Fruit fly (Drosophila melanogaster) whole organism, embryonic: ENCODE measurements around the gene solo.
A peak's percentile ranks its signal among the peaks of the same experiment; 100 is the strongest.

Source experiments
- Awh ChIP-seq: fragments of 200-800 bp; sonication (Bioruptor generic); IDR thresholded peaks from 2 replicates; pipeline ENCODE4, ENCODE4 v1.3.6; 2022; ENCODE audit warnings: missing biosample characterization, missing genetic modification characterization
- CG10147 ChIP-seq: fragments of 200-800 bp; sonication (Bioruptor generic); optimal IDR thresholded peaks from 2 replicates; lab custom pipeline; 2019; ENCODE audit warnings: missing biosample characterization, mild to moderate bottlenecking, missing genetic modification characterization, moderate library complexity
- CG10431 ChIP-seq: fragments of 200-800 bp; sonication (Bioruptor generic); optimal IDR thresholded peaks from 3 replicates; lab custom pipeline; 2018; ENCODE audit warnings: missing biosample characterization, mild to moderate bottlenecking, missing genetic modification characterization
- CG11723 ChIP-seq: fragments of 200-800 bp; sonication (Bioruptor generic); optimal IDR thresholded peaks from 2 replicates; lab custom pipeline; 2017; ENCODE audit warnings: missing biosample characterization, mild to moderate bottlenecking, missing genetic modification characterization
- CG12236 ChIP-seq: fragments of 200-800 bp; sonication (Bioruptor generic); optimal IDR thresholded peaks from 2 replicates; lab custom pipeline; 2016; ENCODE audit warnings: missing biosample characterization, missing genetic modification characterization
- CG13123 ChIP-seq: fragments of 200-800 bp; sonication (Bioruptor generic); optimal IDR thresholded peaks from 2 replicates; lab custom pipeline; 2016; ENCODE audit warnings: missing biosample characterization, missing genetic modification characterization
- CG14050 ChIP-seq: fragments of 200-800 bp; sonication (Bioruptor generic); IDR thresholded peaks from 3 replicates; pipeline ENCODE4 v1.3.6; 2022; ENCODE audit warnings: missing biosample characterization, missing genetic modification characterization
- CG15073 ChIP-seq: fragments of 200-800 bp; sonication (Bioruptor generic); optimal IDR thresholded peaks from 2 replicates; lab custom pipeline; 2016; ENCODE audit warnings: missing biosample characterization, missing genetic modification characterization
- CG1529 ChIP-seq: fragments of 200-800 bp; sonication (Bioruptor generic); optimal IDR thresholded peaks from 3 replicates; lab custom pipeline; 2018; ENCODE audit warnings: missing biosample characterization, missing genetic modification characterization
- CG15601 ChIP-seq: fragments of 200-800 bp; sonication (Bioruptor generic); optimal IDR thresholded peaks from 3 replicates; lab custom pipeline; 2019; ENCODE audit warnings: missing biosample characterization, mild to moderate bottlenecking, missing genetic modification characterization, moderate library complexity
- CG15696 ChIP-seq: fragments of 200-800 bp; sonication (Bioruptor generic); optimal IDR thresholded peaks from 2 replicates; lab custom pipeline; 2019; ENCODE audit warnings: missing biosample characterization, mild to moderate bottlenecking, missing genetic modification characterization, moderate library complexity
- CG18764 ChIP-seq: fragments of 200-800 bp; sonication (Bioruptor generic); optimal IDR thresholded peaks from 3 replicates; lab custom pipeline; 2016; ENCODE audit warnings: missing biosample characterization, missing genetic modification characterization
- CG2199 ChIP-seq: fragments of 200-800 bp; sonication (Bioruptor generic); IDR thresholded peaks from 3 replicates; pipeline ENCODE4 v1.3.6; 2022; ENCODE audit warnings: missing biosample characterization, missing genetic modification characterization
- CG3163 ChIP-seq: fragments of 200-800 bp; sonication (Bioruptor generic); optimal IDR thresholded peaks from 3 replicates; lab custom pipeline; 2016; ENCODE audit warnings: missing biosample characterization, missing genetic modification characterization
- CG33557 ChIP-seq: fragments of 200-800 bp; sonication (Bioruptor generic); optimal IDR thresholded peaks from 2 replicates; lab custom pipeline; 2019; ENCODE audit warnings: missing biosample characterization, mild to moderate bottlenecking, missing genetic modification characterization, moderate library complexity
- CG4282 ChIP-seq: fragments of 200-800 bp; sonication (Bioruptor generic); optimal IDR thresholded peaks from 2 replicates; lab custom pipeline; 2016; ENCODE audit warnings: missing biosample characterization, missing genetic modification characterization
- CG4424 ChIP-seq: fragments of 200-800 bp; sonication (Bioruptor generic); optimal IDR thresholded peaks from 3 replicates; lab custom pipeline; 2016; ENCODE audit warnings: missing biosample characterization, missing genetic modification characterization
- CG4820 ChIP-seq: fragments of 200-800 bp; sonication (Bioruptor generic); optimal IDR thresholded peaks from 3 replicates; lab custom pipeline; 2016; ENCODE audit warnings: missing biosample characterization, missing genetic modification characterization
- CG6791 ChIP-seq: fragments of 200-800 bp; sonication (Bioruptor generic); IDR thresholded peaks from 3 replicates; pipeline ENCODE4 v1.3.6; 2022; ENCODE audit warnings: missing biosample characterization, missing genetic modification characterization; ENCODE audit not compliant: partially characterized antibody
- CG7963 ChIP-seq: fragments of 200-800 bp; sonication (Bioruptor generic); IDR thresholded peaks from 3 replicates; pipeline ENCODE4 v1.3.6; 2022; ENCODE audit warnings: missing biosample characterization, missing genetic modification characterization; ENCODE audit not compliant: partially characterized antibody
- CG8944 ChIP-seq: fragments of 200-800 bp; sonication (Bioruptor generic); optimal IDR thresholded peaks from 3 replicates; lab custom pipeline; 2016; ENCODE audit warnings: missing biosample characterization, missing genetic modification characterization
- Chrac-16 ChIP-seq: fragments of 200-800 bp; sonication (Bioruptor generic); optimal IDR thresholded peaks from 3 replicates; lab custom pipeline; 2016; ENCODE audit warnings: missing biosample characterization, missing genetic modification characterization
- D ChIP-seq, 2 experiments: fragments of 200-800 bp in 1 of 2; fragments of >200 bp in 1 of 2; sonication (Bioruptor generic) in 1 of 2; optimal IDR thresholded peaks; 2 replicates in 1 of 2; 3 replicates in 1 of 2; lab custom pipeline; 2017; ENCODE audit warnings: mild to moderate bottlenecking in 1 of 2, missing biosample characterization in 1 of 2, missing genetic modification characterization in 1 of 2, missing genetic modification reagents in 1 of 2
- E2f2 ChIP-seq: fragments of 200-800 bp; sonication (Bioruptor generic); IDR thresholded peaks from 2 replicates; pipeline ENCODE4 v1.3.6; 2022; ENCODE audit warnings: missing biosample characterization, missing genetic modification characterization
- ERR ChIP-seq: fragments of 200-800 bp; sonication (Bioruptor generic); optimal IDR thresholded peaks from 2 replicates; lab custom pipeline; 2016; ENCODE audit warnings: missing biosample characterization, missing genetic modification characterization
- Max ChIP-seq: fragments of 200-800 bp; sonication (Bioruptor generic); optimal IDR thresholded peaks from 2 replicates; lab custom pipeline; 2016; ENCODE audit warnings: missing biosample characterization, mild to moderate bottlenecking, missing genetic modification characterization
- Neu2 ChIP-seq: fragments of 200-800 bp; sonication (Bioruptor generic); optimal IDR thresholded peaks from 3 replicates; lab custom pipeline; 2016; ENCODE audit warnings: missing biosample characterization, missing genetic modification characterization, borderline replicate concordance
- PHDP ChIP-seq: fragments of 200-800 bp; sonication (Bioruptor generic); optimal IDR thresholded peaks from 3 replicates; lab custom pipeline; 2018; ENCODE audit warnings: missing biosample characterization, mild to moderate bottlenecking, missing genetic modification characterization, moderate library complexity
- Rfx ChIP-seq: fragments of 200-800 bp; sonication (Bioruptor generic); IDR thresholded peaks from 2 replicates; pipeline ENCODE4 v1.3.6; 2022; ENCODE audit warnings: missing biosample characterization, missing genetic modification characterization
- Spps ChIP-seq: fragments of 200-800 bp; sonication (Bioruptor generic); optimal IDR thresholded peaks from 2 replicates; lab custom pipeline; 2018; ENCODE audit warnings: missing biosample characterization, mild to moderate bottlenecking, missing genetic modification characterization
- Xbp1 ChIP-seq: fragments of 200-800 bp; sonication (Bioruptor generic); optimal IDR thresholded peaks from 3 replicates; lab custom pipeline; 2016; ENCODE audit warnings: missing biosample characterization, mild to moderate bottlenecking, missing genetic modification characterization
- YL-1 ChIP-seq: fragments of 200-800 bp; sonication (Bioruptor generic); optimal IDR thresholded peaks from 3 replicates; lab custom pipeline; 2017; ENCODE audit warnings: missing biosample characterization, mild to moderate bottlenecking, missing genetic modification characterization
- dmrt11E ChIP-seq: fragments of 200-800 bp; sonication (Bioruptor generic); optimal IDR thresholded peaks from 3 replicates; lab custom pipeline; 2018; ENCODE audit warnings: missing biosample characterization, mild to moderate bottlenecking, missing genetic modification characterization, moderate library complexity
- dpn ChIP-seq, 2 experiments: fragments of 200-800 bp; sonication (Bioruptor generic); optimal IDR thresholded peaks; 3 replicates each; lab custom pipeline; 2016; ENCODE audit warnings: missing biosample characterization in 2 of 2, missing genetic modification characterization in 2 of 2
- fd64A ChIP-seq: fragments of 200-800 bp; sonication (Bioruptor generic); optimal IDR thresholded peaks from 3 replicates; lab custom pipeline; 2018; ENCODE audit warnings: missing biosample characterization, mild to moderate bottlenecking, missing genetic modification characterization
- gem ChIP-seq: fragments of 200-800 bp; sonication (Bioruptor generic); optimal IDR thresholded peaks from 2 replicates; lab custom pipeline; 2019; ENCODE audit warnings: missing biosample characterization, mild to moderate bottlenecking, missing genetic modification characterization, moderate library complexity
- her ChIP-seq: fragments of 200-800 bp; sonication (Bioruptor generic); optimal IDR thresholded peaks from 2 replicates; lab custom pipeline; 2016; ENCODE audit warnings: missing biosample characterization, missing genetic modification characterization
- kni ChIP-seq: fragments of 200-800 bp; sonication (Bioruptor generic); optimal IDR thresholded peaks from 3 replicates; lab custom pipeline; 2017; ENCODE audit warnings: mild to moderate bottlenecking, missing biosample characterization, missing genetic modification reagents, missing genetic modification characterization
- knrl ChIP-seq: fragments of 200-800 bp; sonication (Bioruptor generic); IDR thresholded peaks from 3 replicates; pipeline ENCODE4 v1.3.6; 2022; ENCODE audit warnings: missing biosample characterization, missing genetic modification characterization; ENCODE audit not compliant: partially characterized antibody
- odd ChIP-seq: fragments of 200-800 bp; sonication (Bioruptor generic); optimal IDR thresholded peaks from 2 replicates; lab custom pipeline; 2017; ENCODE audit warnings: missing biosample characterization, mild to moderate bottlenecking, missing genetic modification characterization
- pros ChIP-seq: fragments of 200-800 bp; sonication (Bioruptor generic); optimal IDR thresholded peaks from 3 replicates; lab custom pipeline; 2019; ENCODE audit warnings: missing biosample characterization, mild to moderate bottlenecking, missing genetic modification characterization, moderate library complexity
- salm ChIP-seq: fragments of 200-800 bp; sonication (Bioruptor generic); optimal IDR thresholded peaks from 2 replicates; lab custom pipeline; 2018; ENCODE audit warnings: missing biosample characterization, mild to moderate bottlenecking, missing genetic modification characterization
- sim ChIP-seq: fragments of 200-800 bp; sonication (Bioruptor generic); IDR thresholded peaks from 2 replicates; pipeline ENCODE4 v1.3.6; 2022; ENCODE audit warnings: missing biosample characterization, missing genetic modification characterization
- slou ChIP-seq: fragments of 200-800 bp; sonication (Bioruptor generic); optimal IDR thresholded peaks from 3 replicates; lab custom pipeline; 2016; ENCODE audit warnings: missing biosample characterization, missing genetic modification characterization
- trh ChIP-seq: fragments of 200-800 bp; sonication (Bioruptor generic); optimal IDR thresholded peaks from 2 replicates; lab custom pipeline; 2016; ENCODE audit warnings: missing biosample characterization, missing genetic modification characterization
- usp ChIP-seq: fragments of >200 bp; optimal IDR thresholded peaks from 2 replicates; lab custom pipeline; 2017; ENCODE audit warnings: missing biosample characterization, missing genetic modification characterization
- zen ChIP-seq: fragments of 200-800 bp; sonication (Bioruptor generic); optimal IDR thresholded peaks from 3 replicates; lab custom pipeline; 2018; ENCODE audit warnings: missing biosample characterization, mild to moderate bottlenecking, missing genetic modification characterization, moderate library complexity
- zen2 ChIP-seq: fragments of 200-800 bp; sonication (Bioruptor generic); IDR thresholded peaks from 3 replicates; pipeline ENCODE4 v1.3.6; 2022; ENCODE audit warnings: missing biosample characterization, missing genetic modification characterization; ENCODE audit not compliant: partially characterized antibody
- zf30C ChIP-seq: fragments of 200-800 bp; sonication (Bioruptor generic); optimal IDR thresholded peaks from 3 replicates; lab custom pipeline; 2018; ENCODE audit warnings: missing biosample characterization, mild to moderate bottlenecking, missing genetic modification characterization

The solo gene

dm6 chr2L:15113234-15113916 lies 51.9 kb downstream of the solo start, which contains the start of gene stc (continued):
- TF ChIP-seq pros (GFP tag; lab: Kevin White, UChicago) (no peak), YL-1 (GFP tag; lab: Kevin White, UChicago) (peak; percentile 93), Chrac-16 (GFP tag; lab: Kevin White, UChicago) (peak; percentile 60), CG7963 (GFP tag; lab: Robert Waterston, UW) (peak; percentile 63; the same call in 2 of the 3 replicates), zf30C (peak; percentile 8), zen (tag; lab: Kevin White, UChicago) (peak; percentile 57), CG33557 (peak; percentile 37), odd (GFP tag; lab: Kevin White, UChicago) (no peak), CG10431 (GFP tag; lab: Kevin White, UChicago) (peak; percentile 29), Max (peak; percentile 51), CG4282 (GFP tag; lab: Kevin White, UChicago) (peak; percentile 51), CG11723 (GFP tag; lab: Kevin White, UChicago) (no peak), CG15073 (GFP tag; lab: Kevin White, UChicago) (no peak), zen2 (peak; percentile 67), CG13123 (peak; percentile 61), CG8944 (GFP tag; lab: Kevin White, UChicago) (peak; percentile 36), CG14050 (GFP tag; lab: Robert Waterston, UW) (no peak), CG10147 (no peak), CG12236 (GFP tag; lab: Kevin White, UChicago) (peak; percentile 14), Neu2 (GFP tag; lab: Kevin White, UChicago) (no peak), CG6791 (GFP tag; lab: Robert Waterston, UW) (peak; percentile 89), dmrt11E (peak; percentile 37), CG15601 (no peak), dpn (GFP tag; optimal IDR thresholded peaks at IDR 0.05; lab: Kevin White, UChicago) (peak; percentile 66 to 74)

DNA sequence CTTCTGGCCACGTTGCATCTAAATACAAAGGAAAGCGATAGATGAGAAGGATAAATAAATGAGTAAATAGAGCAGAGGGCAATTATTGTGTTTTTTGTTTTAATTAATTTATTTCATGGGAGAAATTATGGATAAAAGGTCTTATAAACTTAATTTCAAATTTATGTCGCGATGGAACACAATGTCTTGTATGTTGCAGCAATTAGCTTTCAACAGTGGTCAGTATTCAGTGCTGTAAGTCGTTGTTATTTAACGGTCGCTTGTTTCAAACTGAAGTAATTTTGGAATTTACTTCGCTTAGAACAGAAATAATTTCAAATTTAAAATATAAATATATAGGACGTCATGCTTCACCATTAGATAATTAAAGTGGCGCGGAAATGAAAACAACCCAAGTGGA lies 56.5 kb downstream of the solo start:
- TF ChIP-seq gem (tag; lab: Kevin White, UChicago) = no peak
- no peak for TF ChIP-seq CG15696 (tag; lab: Kevin White, UChicago)
- no peak for TF ChIP-seq trh
- TF ChIP-seq Spps (tag; lab: Kevin White, UChicago) = no peak
- no peak for TF ChIP-seq D (optimal IDR thresholded peaks at IDR 0.05; lab: Kevin White, UChicago)
- TF ChIP-seq D (GFP tag; optimal IDR thresholded peaks at IDR 0.05; lab: Kevin White, UChicago) = no peak
- 0 out of 3 replicates have a peak, but pooled peaks have one; percentile 20 for TF ChIP-seq CG2199 (GFP tag; lab: Robert Waterston, UW)
- TF ChIP-seq sim (GFP tag; lab: Robert Waterston, UW) = no peak
- no peak for TF ChIP-seq knrl (GFP tag; lab: Robert Waterston, UW)
- no peak for TF ChIP-seq odd (GFP tag; lab: Kevin White, UChicago)
- peak; percentile 9 for TF ChIP-seq CG4424
- TF ChIP-seq fd64A (GFP tag; lab: Kevin White, UChicago) = no peak
- no peak for TF ChIP-seq CG7963 (GFP tag; lab: Robert Waterston, UW)
- TF ChIP-seq PHDP (tag; lab: Kevin White, UChicago) = no peak
- TF ChIP-seq CG1529 (GFP tag; lab: Kevin White, UChicago) = no peak
- no peak for TF ChIP-seq CG4820
- no peak for TF ChIP-seq CG18764 (GFP tag; lab: Kevin White, UChicago)
- TF ChIP-seq her (GFP tag; lab: Kevin White, UChicago) = no peak
- peak; percentile 78 for TF ChIP-seq E2f2 (GFP tag; lab: Robert Waterston, UW)
- no peak for TF ChIP-seq usp (GFP tag; lab: Kevin White, UChicago)
- no peak for TF ChIP-seq Awh (GFP tag; lab: Robert Waterston, UW)
- no peak for TF ChIP-seq slou (GFP tag; lab: Kevin White, UChicago)
- no peak for TF ChIP-seq salm
- no peak for TF ChIP-seq ERR (GFP tag; lab: Kevin White, UChicago)
- no peak for TF ChIP-seq kni (GFP tag; lab: Kevin White, UChicago)
- TF ChIP-seq CG3163 = no peak
- no peak for TF ChIP-seq Xbp1 (GFP tag; lab: Kevin White, UChicago)
- peak; percentile 37; the same call in 1 of the 2 replicates for TF ChIP-seq Rfx
- TF ChIP-seq pros (GFP tag; lab: Kevin White, UChicago) = no peak
